Comparison of ENCODE assay signal across 3 fruit fly cellular contexts in genomic region chr2L:1596693-1597092, dm6.
TF ChIP-seq lines count a peak whose summit lies in the region.

No protein-coding gene starts in this region.

- no peak for TF ChIP-seq CTCF in whole organism, embryonic (GFP tag; optimal IDR thresholded peaks at IDR 0.05; lab: Kevin White, UChicago)

TF ChIP-seq in whole organism, embryonic, 481 proteins besides CTCF, POLR2A, EP300 and RAD21:
- TF ChIP-seq grn (GFP tag; optimal IDR thresholded peaks at IDR 0.05; lab: Kevin White, UChicago) (peak; percentile 71), CG32532 (GFP tag; IDR thresholded peaks at IDR 0.05; lab: Robert Waterston, UW) (no peak), kay (GFP tag; optimal IDR thresholded peaks at IDR 0.05; lab: Kevin White, UChicago) (peak; percentile 57), CG9932 (GFP tag; IDR thresholded peaks at IDR 0.05; lab: Robert Waterston, UW) (no peak), kni (GFP tag; optimal IDR thresholded peaks at IDR 0.05; lab: Kevin White, UChicago) (peak; percentile 86), vvl (GFP tag; IDR thresholded peaks at IDR 0.05; lab: Robert Waterston, UW) (peak; percentile 95), Hr78 (GFP tag; optimal IDR thresholded peaks at IDR 0.05; lab: Kevin White, UChicago) (peak in 1 of 2 experiments; percentile 30), pros (GFP tag; optimal IDR thresholded peaks at IDR 0.05; lab: Kevin White, UChicago) (peak; percentile 60), crp (GFP tag; optimal IDR thresholded peaks at IDR 0.05; lab: Kevin White, UChicago) (no peak), Hr51 (GFP tag; optimal IDR thresholded peaks at IDR 0.05; lab: Kevin White, UChicago) (no peak), sd (tag; optimal IDR thresholded peaks at IDR 0.05; lab: Kevin White, UChicago) (peak; percentile 87), mirr (GFP tag; optimal IDR thresholded peaks at IDR 0.05; lab: Kevin White, UChicago) (no peak), E2f2 (GFP tag; IDR thresholded peaks at IDR 0.05; lab: Robert Waterston, UW) (no peak), CG12769 (tag; optimal IDR thresholded peaks at IDR 0.05; lab: Kevin White, UChicago) (peak; percentile 93), Stat92E (GFP tag; optimal IDR thresholded peaks at IDR 0.05; lab: Kevin White, UChicago) (peak in 1 of 3 experiments; percentile 18), ERR (GFP tag; optimal IDR thresholded peaks at IDR 0.05; lab: Kevin White, UChicago) (no peak), abd-A (tag; optimal IDR thresholded peaks at IDR 0.05; lab: Kevin White, UChicago) (peak; percentile 77), crol (GFP tag; IDR thresholded peaks at IDR 0.05; lab: Robert Waterston, UW) (0 out of 2 replicates have a peak, but pooled peaks have one; percentile 28), CG12942 (GFP tag; optimal IDR thresholded peaks at IDR 0.05; lab: Kevin White, UChicago) (no peak), chinmo (GFP tag; IDR thresholded peaks at IDR 0.05; lab: Robert Waterston, UW; ENCODE audit: partially characterized antibody) (0 out of 4 replicates have a peak, but pooled peaks have one; percentile 69), CG15269 (tag; optimal IDR thresholded peaks at IDR 0.05; lab: Kevin White, UChicago) (peak; percentile 24), CG18599 (GFP tag; optimal IDR thresholded peaks at IDR 0.05; lab: Kevin White, UChicago) (no peak), Med (GFP tag; lab: Kevin White, UChicago) (no peak), CG6683 (GFP tag; optimal IDR thresholded peaks at IDR 0.05; lab: Kevin White, UChicago) (no peak), Eip74EF (GFP tag; optimal IDR thresholded peaks at IDR 0.05; lab: Kevin White, UChicago) (peak in 1 of 2 experiments; percentile 31), ranshi (GFP tag; IDR thresholded peaks at IDR 0.05; lab: Robert Waterston, UW) (0 out of 2 replicates have a peak, but pooled peaks have one; percentile 29), sob (GFP tag; IDR thresholded peaks at IDR 0.05; lab: Robert Waterston, UW) (0 out of 2 replicates have a peak, but pooled peaks have one; percentile 21), oc (tag; optimal IDR thresholded peaks at IDR 0.05; lab: Kevin White, UChicago) (peak; percentile 23), CG3847 (GFP tag; IDR thresholded peaks at IDR 0.05; lab: Robert Waterston, UW) (0 out of 2 replicates have a peak, but pooled peaks have one; percentile 9)

TF ChIP-seq in whole organism, prepupa, 60 proteins besides CTCF, POLR2A, EP300 and RAD21:
- TF ChIP-seq Met (GFP tag; optimal IDR thresholded peaks at IDR 0.05; lab: Kevin White, UChicago): no peak
- no peak for TF ChIP-seq achi (GFP tag; optimal IDR thresholded peaks at IDR 0.05; lab: Kevin White, UChicago)
- TF ChIP-seq cyc (GFP tag; optimal IDR thresholded peaks at IDR 0.05; lab: Kevin White, UChicago): no peak
- peak in 1 of 2 experiments; percentile 32 for TF ChIP-seq ss (GFP tag; optimal IDR thresholded peaks at IDR 0.05; lab: Kevin White, UChicago)
- no peak for TF ChIP-seq CG16779 (tag; optimal IDR thresholded peaks at IDR 0.05; lab: Kevin White, UChicago)
- TF ChIP-seq Eip78C (GFP tag; lab: Kevin White, UChicago): peak; percentile 49
- TF ChIP-seq Lpt (GFP tag; optimal IDR thresholded peaks at IDR 0.05; lab: Kevin White, UChicago): no peak
- TF ChIP-seq CG6276 (GFP tag; optimal IDR thresholded peaks at IDR 0.05; lab: Kevin White, UChicago): no peak
- no peak for TF ChIP-seq lz (GFP tag; optimal IDR thresholded peaks at IDR 0.05; lab: Kevin White, UChicago)
- TF ChIP-seq CG32006 (GFP tag; optimal IDR thresholded peaks at IDR 0.05; lab: Kevin White, UChicago): no peak
- no peak for TF ChIP-seq CG6163 (GFP tag; IDR thresholded peaks at IDR 0.05; lab: Robert Waterston, UW)
- TF ChIP-seq Hr38 (GFP tag; optimal IDR thresholded peaks at IDR 0.05; lab: Kevin White, UChicago): no peak

TF ChIP-seq in whole organism, pupa, 21 proteins besides CTCF, POLR2A, EP300 and RAD21:
- no peak for TF ChIP-seq fd96Ca (GFP tag; IDR thresholded peaks at IDR 0.05; lab: Robert Waterston, UW)
- TF ChIP-seq EcR (GFP tag; optimal IDR thresholded peaks at IDR 0.05; lab: Kevin White, UChicago): peak; percentile 92
- TF ChIP-seq CG32121 (GFP tag; IDR thresholded peaks at IDR 0.05; lab: Robert Waterston, UW): no peak
